Worm (Caenorhabditis elegans) whole organism, young adult: ENCODE measurements around the gene sut-1.

Experiments
- D2030.7 ChIP-seq: fragments of 200-800 bp; sonication (Bioruptor generic); IDR thresholded peaks from 2 replicates; pipeline ENCODE4 v1.3.6; 2022; ENCODE audit warnings: missing genetic modification reagents, missing genetic modification characterization, missing compliant biosample characterization
- F37B4.10 ChIP-seq: fragments of 200-800 bp; sonication (Bioruptor generic); IDR thresholded peaks from 2 replicates; pipeline ENCODE4 v1.3.6; 2022; ENCODE audit warnings: missing genetic modification characterization, missing compliant biosample characterization
- F49E8.2 ChIP-seq: sonication (generic microtip); optimal IDR thresholded peaks from 3 replicates; lab custom pipeline; 2017; ENCODE audit warnings: missing genetic modification characterization, mild to moderate bottlenecking, missing compliant biosample characterization, antibody characterized with exemption, moderate library complexity; ENCODE audit not compliant: insufficient read depth
- T07F8.4 ChIP-seq: sonication (generic microtip); optimal IDR thresholded peaks from 2 replicates; lab custom pipeline; 2016; ENCODE audit warnings: mild to moderate bottlenecking, missing genetic modification characterization, moderate library complexity, missing compliant biosample characterization
- Y53G8AR.9 ChIP-seq: fragments of 200-800 bp; sonication (Bioruptor generic); conservative IDR thresholded peaks from 2 replicates; pipeline ENCODE4 v1.3.6; 2022; ENCODE audit warnings: missing genetic modification reagents, missing genetic modification characterization, missing compliant biosample characterization
- Y67H2A.10 ChIP-seq: fragments of 200-800 bp; sonication (Bioruptor generic); conservative IDR thresholded peaks from 2 replicates; pipeline ENCODE4 v1.3.6; 2022; ENCODE audit warnings: missing genetic modification reagents, missing genetic modification characterization, missing compliant biosample characterization
- Y95B8A.8 ChIP-seq: fragments of 200-800 bp; sonication (Bioruptor generic); IDR thresholded peaks from 2 replicates; pipeline ENCODE4 v1.3.6; 2022; ENCODE audit warnings: missing genetic modification reagents, missing genetic modification characterization, missing compliant biosample characterization
- akir-1 ChIP-seq: fragments of 200-800 bp; sonication (Bioruptor generic); optimal IDR thresholded peaks from 2 replicates; lab custom pipeline; 2018; ENCODE audit warnings: mild to moderate bottlenecking, missing genetic modification characterization, moderate library complexity, missing compliant biosample characterization
- aptf-2 ChIP-seq: fragments of 200-800 bp; sonication (Bioruptor generic); conservative IDR thresholded peaks from 2 replicates; pipeline ENCODE4 v1.3.6; 2022; ENCODE audit warnings: missing genetic modification reagents, missing genetic modification characterization, missing compliant biosample characterization
- aptf-3 ChIP-seq: fragments of 200-800 bp; sonication (Bioruptor generic); IDR thresholded peaks from 2 replicates; pipeline ENCODE4 v1.3.6; 2022; ENCODE audit warnings: missing genetic modification characterization, missing compliant biosample characterization
- athp-1 ChIP-seq: sonication (generic microtip); optimal IDR thresholded peaks from 2 replicates; lab custom pipeline; 2017; ENCODE audit warnings: mild to moderate bottlenecking, missing genetic modification characterization, missing compliant biosample characterization
- attf-3 ChIP-seq: fragments of 200-800 bp; sonication (Bioruptor generic); conservative IDR thresholded peaks from 2 replicates; pipeline ENCODE4 v1.3.6; 2022; ENCODE audit warnings: missing genetic modification reagents, missing genetic modification characterization, missing compliant biosample characterization
- ccch-3 ChIP-seq: fragments of 200-800 bp; sonication (Bioruptor generic); optimal IDR thresholded peaks from 2 replicates; lab custom pipeline; 2018; ENCODE audit warnings: mild to moderate bottlenecking, missing genetic modification characterization, missing compliant biosample characterization
- cebp-1 ChIP-seq, 2 experiments: fragments of 200-800 bp in 1 of 2; sonication (Bioruptor generic) in 1 of 2; sonication (generic microtip) in 1 of 2; IDR thresholded peaks in 1 of 2; optimal IDR thresholded peaks in 1 of 2; 2 replicates each; pipeline versions ENCODE4 v1.3.6 to Lab custom; 2017 to 2022; ENCODE audit warnings: missing compliant biosample characterization in 2 of 2, missing genetic modification characterization in 2 of 2, mild to moderate bottlenecking in 1 of 2, missing genetic modification reagents in 1 of 2, moderate library complexity in 1 of 2
- ceh-100 ChIP-seq: fragments of 200-800 bp; sonication (Bioruptor generic); IDR thresholded peaks from 2 replicates; pipeline ENCODE4 v1.3.6; 2022; ENCODE audit warnings: missing genetic modification reagents, missing genetic modification characterization, missing compliant biosample characterization
- ceh-27 ChIP-seq: fragments of 200-800 bp; sonication (Bioruptor generic); optimal IDR thresholded peaks from 2 replicates; lab custom pipeline; 2018; ENCODE audit warnings: mild to moderate bottlenecking, missing genetic modification characterization, moderate library complexity, missing compliant biosample characterization
- ceh-58 ChIP-seq: fragments of 200-800 bp; sonication (Bioruptor generic); IDR thresholded peaks from 2 replicates; pipeline ENCODE4 v1.3.6; 2022; ENCODE audit warnings: missing genetic modification characterization, missing compliant biosample characterization
- dox-1 ChIP-seq: fragments of 200-800 bp; sonication (Bioruptor generic); IDR thresholded peaks from 2 replicates; pipeline ENCODE4 v1.3.6; 2022; ENCODE audit warnings: missing genetic modification reagents, missing genetic modification characterization, missing compliant biosample characterization
- dpl-1 ChIP-seq: fragments of 150-350 bp; optimal IDR thresholded peaks from 2 replicates; lab custom pipeline; 2014; ENCODE audit warnings: missing biosample characterization, missing genetic modification reagents, missing genetic modification characterization
- efl-1 ChIP-seq: fragments of 150-350 bp; optimal IDR thresholded peaks from 2 replicates; lab custom pipeline; 2014; ENCODE audit warnings: missing biosample characterization, missing genetic modification reagents, missing genetic modification characterization
- egrh-3 ChIP-seq: fragments of 200-800 bp; sonication (Bioruptor generic); IDR thresholded peaks from 2 replicates; pipeline ENCODE4 v1.3.6; 2022; ENCODE audit warnings: missing genetic modification reagents, missing genetic modification characterization, missing compliant biosample characterization
- ekl-4 ChIP-seq: fragments of 200-800 bp; sonication (Bioruptor generic); IDR thresholded peaks from 2 replicates; pipeline ENCODE4 v1.3.6; 2022; ENCODE audit warnings: missing genetic modification reagents, missing genetic modification characterization, missing compliant biosample characterization
- ets-4 ChIP-seq: fragments of 200-800 bp; sonication (Bioruptor generic); optimal IDR thresholded peaks from 2 replicates; lab custom pipeline; 2018; ENCODE audit warnings: mild to moderate bottlenecking, missing genetic modification characterization, missing compliant biosample characterization
- him-1 ChIP-seq: sonication (generic microtip); optimal IDR thresholded peaks from 2 replicates; lab custom pipeline; 2016; ENCODE audit warnings: missing genotype, missing genetic modification reagents, missing genetic modification characterization, missing compliant biosample characterization
- hlh-26 ChIP-seq: fragments of 200-800 bp; sonication (Bioruptor generic); conservative IDR thresholded peaks from 2 replicates; pipeline ENCODE4 v1.3.6; 2022; ENCODE audit warnings: missing genetic modification reagents, missing genetic modification characterization, missing compliant biosample characterization
- hmg-1.2 ChIP-seq: fragments of 200-800 bp; sonication (Bioruptor generic); IDR thresholded peaks from 2 replicates; pipeline ENCODE4 v1.3.6; 2022; ENCODE audit warnings: missing genetic modification reagents, missing genetic modification characterization, missing compliant biosample characterization
- hsf-1 ChIP-seq: fragments of 200-800 bp; sonication (Bioruptor generic); IDR thresholded peaks from 2 replicates; pipeline ENCODE4 v1.3.6; 2022; ENCODE audit warnings: missing genetic modification reagents, missing genetic modification characterization, missing compliant biosample characterization
- lin-54 ChIP-seq: fragments of 200-800 bp; sonication (Bioruptor generic); optimal IDR thresholded peaks from 2 replicates; lab custom pipeline; 2018; ENCODE audit warnings: mild to moderate bottlenecking, missing genetic modification characterization, missing compliant biosample characterization
- lir-1 ChIP-seq: fragments of 200-800 bp; sonication (Bioruptor generic); conservative IDR thresholded peaks from 2 replicates; pipeline ENCODE4 v1.3.6; 2022; ENCODE audit warnings: missing genetic modification reagents, missing genetic modification characterization, missing compliant biosample characterization
- lsl-1 ChIP-seq: fragments of 200-800 bp; sonication (Bioruptor generic); optimal IDR thresholded peaks from 2 replicates; lab custom pipeline; 2018; ENCODE audit warnings: mild to moderate bottlenecking, missing genetic modification characterization, moderate library complexity, missing compliant biosample characterization
- madf-10 ChIP-seq: sonication (generic microtip); optimal IDR thresholded peaks from 2 replicates; lab custom pipeline; 2016; ENCODE audit warnings: mild to moderate bottlenecking, missing genetic modification characterization, missing compliant biosample characterization
- madf-3 ChIP-seq: fragments of 200-800 bp; sonication (Bioruptor generic); IDR thresholded peaks from 2 replicates; pipeline ENCODE4 v1.3.6; 2022; ENCODE audit warnings: missing genetic modification reagents, missing genetic modification characterization, missing compliant biosample characterization
- madf-6 ChIP-seq: fragments of 200-800 bp; sonication (Bioruptor generic); IDR thresholded peaks from 2 replicates; pipeline ENCODE4 v1.3.6; 2022; ENCODE audit warnings: missing genetic modification reagents, missing genetic modification characterization, missing compliant biosample characterization
- madf-8 ChIP-seq: fragments of 200-800 bp; sonication (Bioruptor generic); conservative IDR thresholded peaks from 2 replicates; pipeline ENCODE4 v1.3.6; 2022; ENCODE audit warnings: missing genetic modification reagents, missing genetic modification characterization, missing compliant biosample characterization
- mcd-1 ChIP-seq: fragments of 200-800 bp; sonication (Bioruptor generic); IDR thresholded peaks from 2 replicates; pipeline ENCODE4 v1.3.6; 2022; ENCODE audit warnings: missing genetic modification reagents, missing genetic modification characterization, missing compliant biosample characterization
- nfya-1 ChIP-seq: sonication (generic microtip); optimal IDR thresholded peaks from 2 replicates; lab custom pipeline; 2017; ENCODE audit warnings: antibody characterized with exemption, missing compliant biosample characterization, missing genetic modification characterization, borderline replicate concordance; ENCODE audit not compliant: insufficient read depth
- nhr-80 ChIP-seq: sonication (generic microtip); optimal IDR thresholded peaks from 2 replicates; lab custom pipeline; 2016; ENCODE audit warnings: missing genetic modification characterization, missing compliant biosample characterization
- pbrm-1 ChIP-seq: fragments of 200-800 bp; sonication (Bioruptor generic); IDR thresholded peaks from 2 replicates; pipeline ENCODE4 v1.3.6; 2022; ENCODE audit warnings: missing genetic modification reagents, missing genetic modification characterization, missing compliant biosample characterization
- rcor-1 ChIP-seq: fragments of 200-800 bp; sonication (Bioruptor generic); IDR thresholded peaks from 2 replicates; pipeline ENCODE4 v1.3.6; 2022; ENCODE audit warnings: missing genetic modification reagents, missing genetic modification characterization, missing compliant biosample characterization
- ztf-18 ChIP-seq: sonication (generic microtip); optimal IDR thresholded peaks from 2 replicates; lab custom pipeline; 2016; ENCODE audit warnings: missing genotype, mild to moderate bottlenecking, missing genetic modification characterization, missing compliant biosample characterization

The sut-1 gene

ce11 chrII:1140689-1141088 lies 17.6 kb upstream of the sut-1 start, which contains the start of gene W09B6.4:
Gene W09B6.4 (minus strand): TSS chrII:1140839.
- peak; percentile 58 for TF ChIP-seq nhr-80 (tag; lab: Kevin White, UChicago)
- TF ChIP-seq rcor-1 (GFP tag; lab: Robert Waterston, UW) = no peak
- TF ChIP-seq, all 124 proteins: peak for 1

ce11 chrII:1138618-1139017 lies 15.6 kb upstream of the sut-1 start:
- TF ChIP-seq aptf-2 (GFP tag; lab: Robert Waterston, UW) (no peak), dox-1 (GFP tag; lab: Robert Waterston, UW) (peak; percentile 9; the same call in 1 of the 2 replicates), nhr-80 (tag; lab: Kevin White, UChicago) (peak; percentile 55), mcd-1 (GFP tag; lab: Robert Waterston, UW) (0 out of 2 replicates have a peak, but pooled peaks have one; percentile 12), D2030.7 (GFP tag; lab: Robert Waterston, UW) (no peak)

ce11 chrII:1136485-1136884 lies 13.4 kb upstream of the sut-1 start, which contains the start of gene pod-2:
Gene pod-2 (plus strand): TSS chrII:1136785.
- TF ChIP-seq ets-4 = no peak
- no peak for TF ChIP-seq madf-6
- no peak for TF ChIP-seq him-1 (tag; lab: Kevin White, UChicago)
- no peak for TF ChIP-seq madf-3 (GFP tag; lab: Robert Waterston, UW)
- no peak for TF ChIP-seq T07F8.4 (tag; lab: Kevin White, UChicago)
- TF ChIP-seq aptf-3 = no peak
- TF ChIP-seq ztf-18 (tag; lab: Kevin White, UChicago) = no peak
- no peak for TF ChIP-seq ceh-58
- TF ChIP-seq nfya-1 (tag; lab: Kevin White, UChicago) = no peak
- no peak for TF ChIP-seq ccch-3 (GFP tag; lab: Kevin White, UChicago)
- no peak for TF ChIP-seq akir-1 (GFP tag; lab: Kevin White, UChicago)
- TF ChIP-seq F37B4.10 = no peak
- no peak for TF ChIP-seq hlh-26 (GFP tag; lab: Robert Waterston, UW)
- no peak for TF ChIP-seq dpl-1 (GFP tag; lab: Kevin White, UChicago)
- no peak for TF ChIP-seq ceh-27 (GFP tag; lab: Kevin White, UChicago)

ce11 chrII:1134314-1135108 lies 11.4 kb upstream of the sut-1 start:
- peak; percentile 74 for TF ChIP-seq Y67H2A.10 (GFP tag; lab: Robert Waterston, UW)
- peak; percentile 78; the same call in 1 of the 2 replicates for TF ChIP-seq Y95B8A.8
- TF ChIP-seq madf-3 (GFP tag; lab: Robert Waterston, UW) = peak; percentile 84; the same call in 1 of the 2 replicates
- TF ChIP-seq dox-1 (GFP tag; lab: Robert Waterston, UW) = peak; percentile 95
- peak; percentile 99 for TF ChIP-seq D2030.7 (GFP tag; lab: Robert Waterston, UW)
- peak; percentile 63 for TF ChIP-seq madf-6
- TF ChIP-seq lir-1 = peak; percentile 71; the same call in 1 of the 2 replicates
- 0 out of 2 replicates have a peak, but pooled peaks have one; percentile 25 for TF ChIP-seq madf-8 (GFP tag; lab: Robert Waterston, UW)
- TF ChIP-seq pbrm-1 (GFP tag; lab: Robert Waterston, UW) = peak; percentile 83
- TF ChIP-seq hsf-1 = peak; percentile 90
- peak; percentile 65 for TF ChIP-seq cebp-1 (GFP tag; IDR thresholded peaks at IDR 0.05; lab: Robert Waterston, UW)
- TF ChIP-seq cebp-1 (tag; optimal IDR thresholded peaks at IDR 0.05; lab: Kevin White, UChicago) = peak; percentile 35
- TF ChIP-seq hmg-1.2 = peak; percentile 23
- peak; percentile 46; the same call in 1 of the 2 replicates for TF ChIP-seq ekl-4 (GFP tag; lab: Robert Waterston, UW)
- TF ChIP-seq lsl-1 (GFP tag; lab: Kevin White, UChicago) = peak; percentile 14
- peak; percentile 67; the same call in 1 of the 2 replicates for TF ChIP-seq Y53G8AR.9 (GFP tag; lab: Robert Waterston, UW)
- TF ChIP-seq dpl-1 (GFP tag; lab: Kevin White, UChicago) = peak; percentile 15
- peak; percentile 99 for TF ChIP-seq ceh-100
- peak; percentile 21 for TF ChIP-seq madf-10
- peak; percentile 66 for TF ChIP-seq egrh-3 (GFP tag; lab: Robert Waterston, UW)
- peak; percentile 31 for TF ChIP-seq efl-1
- TF ChIP-seq mcd-1 (GFP tag; lab: Robert Waterston, UW) = peak; percentile 96
- peak; percentile 69 for TF ChIP-seq lin-54
- peak; percentile 0 for TF ChIP-seq athp-1 (tag; lab: Kevin White, UChicago)
- TF ChIP-seq attf-3 (GFP tag; lab: Robert Waterston, UW) = peak; percentile 77
- peak; percentile 11 for TF ChIP-seq F49E8.2 (tag; lab: Kevin White, UChicago)
